Fruit fly (Drosophila melanogaster): ENCODE measurements around the gene CG16775.

dm6 chr3L:17912972-17913763 lies 26.7 kb upstream of the CG16775 start:
- TF ChIP-seq ttk (optimal IDR thresholded peaks at IDR 0.05) (no peak), psq (optimal IDR thresholded peaks at IDR 0.05) (no peak), Myc (optimal IDR thresholded peaks at IDR 0.05) (no peak), h (optimal IDR thresholded peaks at IDR 0.05) (no peak), insv (optimal IDR thresholded peaks at IDR 0.05) (no peak), Sin3A (optimal IDR thresholded peaks at IDR 0.05) (no peak)
